Fruit fly (Drosophila melanogaster): ENCODE results near the gene CG9016.

Gene CG9016

dm6 chr2L:5948775-5949526 lies 25.5 kb upstream of the CG9016 start, which contains the start of gene CG9044 (continued):
- TF ChIP-seq jumu (GFP tag; optimal IDR thresholded peaks at IDR 0.05): peak; percentile 70
- peak; percentile 31 for TF ChIP-seq cato (GFP tag; optimal IDR thresholded peaks at IDR 0.05; ENCODE audit: borderline replicate concordance)
- no peak for TF ChIP-seq Awh (GFP tag; IDR thresholded peaks at IDR 0.05)
- TF ChIP-seq CG15479 (GFP tag; optimal IDR thresholded peaks at IDR 0.05): no peak
- peak; percentile 87 for TF ChIP-seq sens (GFP tag)
- TF ChIP-seq CG17361 (GFP tag; IDR thresholded peaks at IDR 0.05): no peak; the same call in 1 of the 3 replicates
- no peak for TF ChIP-seq sc (optimal IDR thresholded peaks at IDR 0.05)
- peak; percentile 1 for TF ChIP-seq sc (GFP tag; optimal IDR thresholded peaks at IDR 0.05)
- no peak for TF ChIP-seq bowl (GFP tag; IDR thresholded peaks at IDR 0.05)
- no peak for TF ChIP-seq zf30C (GFP tag; optimal IDR thresholded peaks at IDR 0.05)
- peak; percentile 67 for TF ChIP-seq bab2 (GFP tag; optimal IDR thresholded peaks at IDR 0.05)
- TF ChIP-seq CG9609 (GFP tag; optimal IDR thresholded peaks at IDR 0.05): peak; percentile 61
- TF ChIP-seq fd3F (GFP tag; optimal IDR thresholded peaks at IDR 0.05): peak; percentile 46
- no peak for TF ChIP-seq CG11723 (GFP tag; optimal IDR thresholded peaks at IDR 0.05)
- TF ChIP-seq Ets97D (GFP tag; optimal IDR thresholded peaks at IDR 0.05): peak; percentile 67
- TF ChIP-seq dm (GFP tag; optimal IDR thresholded peaks at IDR 0.05): peak; percentile 13
- peak; percentile 46 for TF ChIP-seq Lhr (GFP tag; optimal IDR thresholded peaks at IDR 0.05)
- peak; percentile 65 for TF ChIP-seq lbe (GFP tag; optimal IDR thresholded peaks at IDR 0.05)
- peak; percentile 44 for TF ChIP-seq CG17186 (GFP tag; optimal IDR thresholded peaks at IDR 0.05)
- 0 out of 2 replicates have a peak, but pooled peaks have one; percentile 40 for TF ChIP-seq CG10366 (GFP tag; IDR thresholded peaks at IDR 0.05)
- no peak for TF ChIP-seq H15 (GFP tag; IDR thresholded peaks at IDR 0.05)
- TF ChIP-seq az2 (GFP tag; optimal IDR thresholded peaks at IDR 0.05): peak; percentile 44
- TF ChIP-seq phol (tag; optimal IDR thresholded peaks at IDR 0.05): peak; percentile 78
- peak; percentile 39 for TF ChIP-seq CG1233 (GFP tag; optimal IDR thresholded peaks at IDR 0.05)
- TF ChIP-seq Asciz (GFP tag; optimal IDR thresholded peaks at IDR 0.05): no peak
- peak; percentile 34 for TF ChIP-seq gro (GFP tag; optimal IDR thresholded peaks at IDR 0.05)
- TF ChIP-seq sima (GFP tag; optimal IDR thresholded peaks at IDR 0.05): no peak
- no peak for TF ChIP-seq Taf1 (GFP tag; IDR thresholded peaks at IDR 0.05)
- TF ChIP-seq odd (GFP tag; optimal IDR thresholded peaks at IDR 0.05): no peak
- TF ChIP-seq Sry-β (GFP tag; optimal IDR thresholded peaks at IDR 0.05): peak; percentile 8
- no peak for TF ChIP-seq dmrt99B (tag; optimal IDR thresholded peaks at IDR 0.05)
- no peak for TF ChIP-seq Spps (tag; optimal IDR thresholded peaks at IDR 0.05)
- peak; percentile 42; the same call in 1 of the 3 replicates for TF ChIP-seq zfh1 (GFP tag; IDR thresholded peaks at IDR 0.05)
- peak; percentile 7 for TF ChIP-seq CG33213 (GFP tag; optimal IDR thresholded peaks at IDR 0.05)
- peak; percentile 81 for TF ChIP-seq ato (GFP tag; IDR thresholded peaks at IDR 0.05; ENCODE audit: partially characterized antibody)
- TF ChIP-seq sna (GFP tag; IDR thresholded peaks at IDR 0.05; ENCODE audit: partially characterized antibody): peak; percentile 93
- TF ChIP-seq CG2129 (GFP tag; IDR thresholded peaks at IDR 0.05; ENCODE audit: partially characterized antibody): peak; percentile 88
- no peak for TF ChIP-seq CG3065 (GFP tag; optimal IDR thresholded peaks at IDR 0.05)
- peak; percentile 89 for TF ChIP-seq CG14860 (GFP tag; IDR thresholded peaks at IDR 0.05; ENCODE audit: partially characterized antibody)
- peak; percentile 1 to 46 for TF ChIP-seq chif (GFP tag; optimal IDR thresholded peaks at IDR 0.05)
- TF ChIP-seq Abd-B (GFP tag; optimal IDR thresholded peaks at IDR 0.05): no peak
- no peak for TF ChIP-seq unpg (GFP tag; optimal IDR thresholded peaks at IDR 0.05)
- no peak for TF ChIP-seq CG6254 (GFP tag; optimal IDR thresholded peaks at IDR 0.05)
- TF ChIP-seq pum (GFP tag; optimal IDR thresholded peaks at IDR 0.05): peak; percentile 57
- TF ChIP-seq slbo (GFP tag; IDR thresholded peaks at IDR 0.05): peak; percentile 77
- no peak for TF ChIP-seq CkIIα-i1 (GFP tag; IDR thresholded peaks at IDR 0.05)
- peak; percentile 73; the same call in 1 of the 2 replicates for TF ChIP-seq Rfx (GFP tag; IDR thresholded peaks at IDR 0.05)
- TF ChIP-seq CG4360 (GFP tag; IDR thresholded peaks at IDR 0.05): no peak
- peak; percentile 41; the same call in 1 of the 2 replicates for TF ChIP-seq E2f1 (GFP tag; IDR thresholded peaks at IDR 0.05)
- TF ChIP-seq gsb (GFP tag; IDR thresholded peaks at IDR 0.05): no peak

Data from whole organism, embryonic.